Worm (Caenorhabditis elegans) whole organism, mixed stage, embryonic: ENCODE results near the gene T10B9.14.

Experiments used
- elt-3 ChIP-seq: fragments of 150-350 bp; optimal IDR thresholded peaks from 2 replicates; lab custom pipeline; 2014; ENCODE audit warnings: missing biosample characterization, missing genetic modification characterization
- lin-13 ChIP-seq: fragments of 150-350 bp; optimal IDR thresholded peaks from 2 replicates; lab custom pipeline; 2014; ENCODE audit warnings: missing biosample characterization, missing genetic modification characterization
- lsy-2 ChIP-seq: fragments of 150-350 bp; optimal IDR thresholded peaks from 2 replicates; lab custom pipeline; 2014; ENCODE audit warnings: missing biosample characterization, missing genetic modification characterization
- mab-5 ChIP-seq: fragments of 150-350 bp; optimal IDR thresholded peaks from 2 replicates; lab custom pipeline; 2014; ENCODE audit warnings: missing biosample characterization, missing genetic modification characterization
- nhr-12 ChIP-seq: fragments of 150-350 bp; optimal IDR thresholded peaks from 2 replicates; lab custom pipeline; 2014; ENCODE audit warnings: missing biosample characterization, missing genetic modification characterization
- nhr-76 ChIP-seq: sonication (generic microtip); optimal IDR thresholded peaks from 2 replicates; lab custom pipeline; 2017; ENCODE audit warnings: missing biosample characterization, missing genetic modification characterization
- snpc-4 ChIP-seq: fragments of 150-350 bp; optimal IDR thresholded peaks from 2 replicates; lab custom pipeline; 2014; ENCODE audit warnings: missing biosample characterization, missing genetic modification characterization
- unc-62 ChIP-seq: fragments of 150-350 bp; optimal IDR thresholded peaks from 2 replicates; lab custom pipeline; 2014; ENCODE audit warnings: missing biosample characterization, missing genetic modification reagents, missing genetic modification characterization

- TF ChIP-seq nhr-76 (no peak), mab-5 (tag; lab: Kevin White, UChicago) (no peak), elt-3 (tag; lab: Kevin White, UChicago) (no peak), nhr-12 (tag; lab: Kevin White, UChicago) (no peak), lin-13 (tag; lab: Kevin White, UChicago) (no peak), lsy-2 (no peak), unc-62 (GFP tag; lab: Kevin White, UChicago) (peak; percentile 23), snpc-4 (tag; lab: Kevin White, UChicago) (no peak)
Measured at ce11 chrII:9787395-9788152, 5.3 kb upstream of the T10B9.14 start, which contains the start of gene cyp-13A2.
